Fruit fly (Drosophila melanogaster) whole organism, adult: ENCODE data around the gene Top2.

Source experiments
- CG11617 ChIP-seq: fragments of 200-800 bp; sonication (Bioruptor generic); optimal IDR thresholded peaks from 2 replicates; lab custom pipeline; 2017; ENCODE audit warnings: mild to moderate bottlenecking, missing biosample characterization, missing genetic modification reagents, missing genetic modification characterization
- CG12768 ChIP-seq: fragments of 200-800 bp; sonication (Bioruptor generic); optimal IDR thresholded peaks from 2 replicates; lab custom pipeline; 2017; ENCODE audit warnings: missing biosample characterization, missing genetic modification characterization, mild to moderate bottlenecking, moderate library complexity, missing genetic modification reagents
- CG14711 ChIP-seq: fragments of 200-800 bp; sonication (Bioruptor generic); optimal IDR thresholded peaks from 2 replicates; lab custom pipeline; 2018; ENCODE audit warnings: missing biosample characterization, mild to moderate bottlenecking, missing genetic modification characterization, moderate library complexity
- CG1620 ChIP-seq: fragments of 200-800 bp; sonication (Bioruptor generic); optimal IDR thresholded peaks from 2 replicates; lab custom pipeline; 2016; ENCODE audit warnings: missing biosample characterization, missing genetic modification characterization
- CG33017 ChIP-seq: fragments of 200-800 bp; sonication (Bioruptor generic); optimal IDR thresholded peaks from 2 replicates; lab custom pipeline; 2018; ENCODE audit warnings: missing biosample characterization, mild to moderate bottlenecking, missing genetic modification characterization, moderate library complexity
- CG5204 ChIP-seq: fragments of 200-800 bp; sonication (Bioruptor generic); optimal IDR thresholded peaks from 2 replicates; lab custom pipeline; 2016; ENCODE audit warnings: missing biosample characterization, missing genetic modification characterization
- CG7045 ChIP-seq: fragments of 200-800 bp; sonication (Bioruptor generic); optimal IDR thresholded peaks from 2 replicates; lab custom pipeline; 2017; ENCODE audit warnings: missing biosample characterization, mild to moderate bottlenecking, missing genetic modification characterization
- CG7101 ChIP-seq: fragments of 200-800 bp; sonication (Bioruptor generic); optimal IDR thresholded peaks from 2 replicates; lab custom pipeline; 2018; ENCODE audit warnings: missing biosample characterization, mild to moderate bottlenecking, missing genetic modification characterization, moderate library complexity
- Clk ChIP-seq: fragments of 200-800 bp; sonication (Bioruptor generic); optimal IDR thresholded peaks from 2 replicates; lab custom pipeline; 2017; ENCODE audit warnings: missing biosample characterization, missing genetic modification characterization
- Crg-1 ChIP-seq: fragments of 200-800 bp; sonication (Bioruptor generic); optimal IDR thresholded peaks from 2 replicates; lab custom pipeline; 2016; ENCODE audit warnings: missing biosample characterization, missing genetic modification characterization
- Hr96 ChIP-seq: fragments of 200-800 bp; sonication (Bioruptor generic); optimal IDR thresholded peaks from 2 replicates; lab custom pipeline; 2016; ENCODE audit warnings: missing biosample characterization, missing genetic modification characterization
- Mnt ChIP-seq: fragments of 200-800 bp; sonication (Bioruptor generic); optimal IDR thresholded peaks from 2 replicates; lab custom pipeline; 2016; ENCODE audit warnings: missing biosample characterization, mild to moderate bottlenecking, missing genetic modification characterization
- bab1 ChIP-seq: fragments of 200-800 bp; sonication (Bioruptor generic); optimal IDR thresholded peaks from 3 replicates; lab custom pipeline; 2019; ENCODE audit warnings: missing biosample characterization, mild to moderate bottlenecking, missing genetic modification characterization, moderate library complexity
- cic ChIP-seq: fragments of 200-800 bp; sonication (Bioruptor generic); optimal IDR thresholded peaks from 2 replicates; lab custom pipeline; 2017; ENCODE audit warnings: missing biosample characterization, mild to moderate bottlenecking, missing genetic modification characterization, moderate library complexity
- cnc ChIP-seq, 2 experiments: fragments of >200 bp; optimal IDR thresholded peaks; 2 replicates each; lab custom pipeline; 2017
- kay ChIP-seq: fragments of 200-800 bp; sonication (Bioruptor generic); peaks from one replicate; lab custom pipeline; 2016; ENCODE audit warnings: missing biosample characterization, missing genetic modification characterization, borderline replicate concordance
- ovo ChIP-seq: fragments of 200-800 bp; sonication (Bioruptor generic); optimal IDR thresholded peaks from 2 replicates; lab custom pipeline; 2016; ENCODE audit warnings: missing biosample characterization, missing genetic modification characterization
- pad ChIP-seq: fragments of 200-800 bp; sonication (Bioruptor generic); optimal IDR thresholded peaks from 3 replicates; lab custom pipeline; 2017; ENCODE audit warnings: missing biosample characterization, missing genetic modification characterization, mild to moderate bottlenecking, moderate library complexity, missing genetic modification reagents
- tj ChIP-seq: fragments of 200-800 bp; sonication (Bioruptor generic); optimal IDR thresholded peaks from 3 replicates; lab custom pipeline; 2017; ENCODE audit warnings: missing biosample characterization, mild to moderate bottlenecking, missing genetic modification characterization, moderate library complexity
- toe ChIP-seq: fragments of 200-800 bp; sonication (Bioruptor generic); optimal IDR thresholded peaks from 2 replicates; lab custom pipeline; 2016; ENCODE audit warnings: missing biosample characterization, missing genetic modification characterization

Top2 gene

DNA sequence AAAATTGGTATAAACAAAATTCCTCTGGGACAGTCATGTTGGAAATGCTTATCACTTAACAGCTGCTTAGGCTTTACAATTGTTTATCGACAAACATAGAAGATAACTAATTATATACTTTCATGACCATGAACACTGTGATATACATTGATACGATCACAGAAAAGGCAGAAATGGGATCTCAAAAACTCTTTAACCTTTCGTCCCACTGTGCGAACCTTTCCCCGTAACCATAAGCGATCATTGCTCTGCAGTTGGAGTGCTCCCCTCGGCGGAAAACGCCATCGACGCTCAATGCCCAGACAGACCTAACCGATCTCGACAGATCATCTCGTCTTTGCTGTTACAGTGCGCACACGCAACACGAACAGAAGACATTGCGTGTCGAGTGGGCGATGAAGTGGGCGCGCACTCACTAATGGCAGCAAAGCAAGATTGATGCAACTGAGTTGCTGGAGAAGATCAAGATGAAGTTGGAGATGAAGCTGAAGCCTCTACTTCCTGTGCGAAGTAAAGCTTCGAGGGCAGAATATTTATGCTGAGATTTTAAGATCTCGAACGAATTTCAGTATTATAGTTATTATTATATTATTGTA, 28.9 kb downstream of the Top2 start:
- TF ChIP-seq kay (GFP tag; lab: Kevin White, UChicago), result no peak
- TF ChIP-seq cnc (optimal IDR thresholded peaks at IDR 0.05; lab: Kevin White, UChicago), result no peak
- TF ChIP-seq CG11617 (GFP tag; lab: Kevin White, UChicago), result no peak
- no peak for TF ChIP-seq CG14711 (tag; lab: Kevin White, UChicago)
- TF ChIP-seq CG12768 (GFP tag; lab: Kevin White, UChicago), result no peak
- TF ChIP-seq ovo, result no peak
- TF ChIP-seq pad (GFP tag; lab: Kevin White, UChicago), result no peak
- TF ChIP-seq Clk (GFP tag; lab: Kevin White, UChicago), result no peak
- no peak for TF ChIP-seq cic (GFP tag; lab: Kevin White, UChicago)
- no peak for TF ChIP-seq toe (GFP tag; lab: Kevin White, UChicago)
- no peak for TF ChIP-seq CG5204 (GFP tag; lab: Kevin White, UChicago)
- no peak for TF ChIP-seq Hr96 (GFP tag; lab: Kevin White, UChicago)
- TF ChIP-seq CG7101 (tag; lab: Kevin White, UChicago), result no peak
- no peak for TF ChIP-seq CG1620 (GFP tag; lab: Kevin White, UChicago)

dm6 chr2L:19423467-19424122, 29.7 kb downstream of the Top2 start, which contains the start of the genes Alp12 and CG13085:
TSS of gene Alp12 (plus strand) at chr2L:19424050.
TSS of gene CG13085 (plus strand) at chr2L:19424050.
- TF ChIP-seq CG33017 (tag; lab: Kevin White, UChicago), result peak; percentile 97
- peak; percentile 97 for TF ChIP-seq toe (GFP tag; lab: Kevin White, UChicago)
- TF ChIP-seq bab1 (GFP tag; lab: Kevin White, UChicago), result peak; percentile 86
- peak; percentile 98 for TF ChIP-seq CG5204 (GFP tag; lab: Kevin White, UChicago)
- TF ChIP-seq Mnt (GFP tag; lab: Kevin White, UChicago), result peak; percentile 87
- peak; percentile 95 for TF ChIP-seq Hr96 (GFP tag; lab: Kevin White, UChicago)
- peak; percentile 82 for TF ChIP-seq cic (GFP tag; lab: Kevin White, UChicago)
- TF ChIP-seq CG7045, result peak; percentile 98
- peak; percentile 98 for TF ChIP-seq tj (GFP tag; lab: Kevin White, UChicago)
- peak; percentile 8 for TF ChIP-seq kay (GFP tag; lab: Kevin White, UChicago)
- TF ChIP-seq CG11617 (GFP tag; lab: Kevin White, UChicago), result peak; percentile 99
- peak; percentile 91 for TF ChIP-seq pad (GFP tag; lab: Kevin White, UChicago)
- peak; percentile 90 for TF ChIP-seq Crg-1 (GFP tag; lab: Kevin White, UChicago)
- TF ChIP-seq CG1620 (GFP tag; lab: Kevin White, UChicago), result peak; percentile 93
- no peak for TF ChIP-seq cnc (optimal IDR thresholded peaks at IDR 0.05; lab: Kevin White, UChicago)
- peak; percentile 87 for TF ChIP-seq ovo
- peak; percentile 96 for TF ChIP-seq CG7101 (tag; lab: Kevin White, UChicago)
- TF ChIP-seq Clk (GFP tag; lab: Kevin White, UChicago), result peak; percentile 95
- peak; percentile 90 for TF ChIP-seq CG14711 (tag; lab: Kevin White, UChicago)
- TF ChIP-seq CG12768 (GFP tag; lab: Kevin White, UChicago), result peak; percentile 98

dm6 chr2L:19422642-19423041, 30.6 kb downstream of the Top2 start:
- no peak for TF ChIP-seq Crg-1 (GFP tag; lab: Kevin White, UChicago)
- no peak for TF ChIP-seq CG14711 (tag; lab: Kevin White, UChicago)
- no peak for TF ChIP-seq ovo
- no peak for TF ChIP-seq cnc (optimal IDR thresholded peaks at IDR 0.05; lab: Kevin White, UChicago)
- no peak for TF ChIP-seq pad (GFP tag; lab: Kevin White, UChicago)
- TF ChIP-seq CG1620 (GFP tag; lab: Kevin White, UChicago), result no peak
- no peak for TF ChIP-seq tj (GFP tag; lab: Kevin White, UChicago)
- no peak for TF ChIP-seq CG12768 (GFP tag; lab: Kevin White, UChicago)
- TF ChIP-seq CG7045, result no peak
- no peak for TF ChIP-seq cic (GFP tag; lab: Kevin White, UChicago)
- TF ChIP-seq CG33017 (tag; lab: Kevin White, UChicago), result no peak
- no peak for TF ChIP-seq CG11617 (GFP tag; lab: Kevin White, UChicago)
- no peak for TF ChIP-seq Clk (GFP tag; lab: Kevin White, UChicago)
- no peak for TF ChIP-seq Mnt (GFP tag; lab: Kevin White, UChicago)
- TF ChIP-seq kay (GFP tag; lab: Kevin White, UChicago), result no peak
- TF ChIP-seq toe (GFP tag; lab: Kevin White, UChicago), result no peak

DNA sequence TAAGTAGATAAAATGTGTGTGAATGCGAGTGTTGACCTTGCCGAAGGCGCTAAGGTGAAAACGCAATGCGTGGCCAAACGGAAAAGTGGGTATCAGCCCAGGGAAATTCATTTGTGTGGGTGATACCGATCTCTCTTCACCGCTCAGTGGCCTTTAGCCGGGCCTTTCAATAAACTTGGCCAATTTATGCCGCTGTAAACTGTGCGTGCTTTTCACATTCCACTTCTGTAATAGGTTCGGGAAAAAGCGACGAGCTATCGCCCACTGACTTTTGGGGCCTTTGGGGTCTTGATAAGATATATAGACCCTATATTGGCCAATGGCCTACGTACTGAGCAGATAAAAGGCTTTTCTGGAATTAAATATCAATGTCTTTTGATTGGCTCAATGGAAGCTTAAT, 31.7 kb downstream of the Top2 start:
- TF ChIP-seq Hr96 (GFP tag; lab: Kevin White, UChicago) (no peak), cic (GFP tag; lab: Kevin White, UChicago) (peak; percentile 38)

DNA sequence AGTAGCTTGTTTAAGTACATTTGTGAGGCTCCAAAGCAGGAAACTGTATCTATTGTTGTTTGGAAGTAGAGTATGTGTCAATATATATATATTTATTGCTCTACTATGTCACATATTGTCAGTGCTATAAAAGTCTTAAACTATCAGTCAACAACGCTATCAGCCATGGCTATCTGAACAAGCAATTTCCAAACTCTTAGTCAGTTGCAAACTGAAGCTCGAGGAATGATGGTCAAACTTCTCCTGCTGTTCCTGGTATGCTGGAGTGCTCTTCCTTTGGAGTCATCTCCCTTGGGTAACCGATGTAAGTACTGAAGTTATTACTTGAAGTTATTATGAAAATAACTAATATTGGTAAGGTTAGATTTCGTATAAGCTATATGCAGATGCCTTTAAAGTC, 34.4 kb downstream of the Top2 start, which contains the start of gene lectin-37Db:
TSS of gene lectin-37Db (plus strand) at position 204 of the 400 bp plus-strand sequence.
- TF ChIP-seq Mnt (GFP tag; lab: Kevin White, UChicago), result peak; percentile 1
- TF ChIP-seq Hr96 (GFP tag; lab: Kevin White, UChicago), result no peak
- TF ChIP-seq CG12768 (GFP tag; lab: Kevin White, UChicago), result peak; percentile 23
- TF ChIP-seq cic (GFP tag; lab: Kevin White, UChicago), result peak; percentile 53
- no peak for TF ChIP-seq CG14711 (tag; lab: Kevin White, UChicago)
- peak; percentile 22 for TF ChIP-seq CG33017 (tag; lab: Kevin White, UChicago)
- TF ChIP-seq kay (GFP tag; lab: Kevin White, UChicago), result no peak
